Fruit fly (Drosophila melanogaster) S2 (cell line): ENCODE measurements around the gene RhoBTB.

Source experiments
- CG8478 ChIP-seq: fragments of >200 bp; optimal IDR thresholded peaks from 2 replicates; lab custom pipeline; 2018
- CTCF ChIP-seq, 2 experiments: fragments of >200 bp; optimal IDR thresholded peaks; 2 replicates each; lab custom pipeline; 2018

dm6 chr3L:20404515-20404914 lies 28.5 kb downstream of the RhoBTB start:
- TF ChIP-seq CTCF (optimal IDR thresholded peaks at IDR 0.05; lab: Kevin White, UChicago) (no peak), CG8478 (lab: Kevin White, UChicago) (no peak)
